In genomic region chr2L:1737057-1737581, dm6 we compare ENCODE assay signal across 1 fruit fly cellular context.
A peak's percentile ranks its signal among the peaks of the same experiment; 100 is the strongest.
TF ChIP-seq lines count a peak whose summit lies in the region.

No protein-coding gene starts in this region.

TF ChIP-seq in whole organism, embryonic, 481 proteins besides CTCF, POLR2A, EP300 and RAD21 (continued from another document and continues in another):
- peak; percentile 87 for TF ChIP-seq CG18599 (GFP tag; optimal IDR thresholded peaks at IDR 0.05; lab: Kevin White, UChicago)
- peak; percentile 83 for TF ChIP-seq CG10654 (GFP tag; optimal IDR thresholded peaks at IDR 0.05; lab: Kevin White, UChicago)
- TF ChIP-seq lilli (GFP tag; optimal IDR thresholded peaks at IDR 0.05; lab: Kevin White, UChicago) = peak; percentile 92
- TF ChIP-seq CG12659 (GFP tag; optimal IDR thresholded peaks at IDR 0.05; lab: Kevin White, UChicago) = peak; percentile 84
- peak; percentile 73 for TF ChIP-seq psq (GFP tag; optimal IDR thresholded peaks at IDR 0.05; lab: Kevin White, UChicago)
- peak; percentile 49; the same call in 1 of the 2 replicates for TF ChIP-seq gt (GFP tag; IDR thresholded peaks at IDR 0.05; lab: Robert Waterston, UW)
- TF ChIP-seq ham (GFP tag; IDR thresholded peaks at IDR 0.05; lab: Robert Waterston, UW) = 0 out of 2 replicates have a peak, but pooled peaks have one; percentile 51
- TF ChIP-seq CG16813 (GFP tag; IDR thresholded peaks at IDR 0.05; lab: Robert Waterston, UW; ENCODE audit: partially characterized antibody) = no peak
- peak; percentile 19 for TF ChIP-seq CG34376 (GFP tag; optimal IDR thresholded peaks at IDR 0.05; lab: Kevin White, UChicago)
- TF ChIP-seq da (GFP tag; optimal IDR thresholded peaks at IDR 0.05; lab: Kevin White, UChicago) = peak; percentile 75
- TF ChIP-seq CG12071 (GFP tag; optimal IDR thresholded peaks at IDR 0.05; lab: Kevin White, UChicago) = peak; percentile 65
- peak; percentile 89 for TF ChIP-seq CG31441 (GFP tag; IDR thresholded peaks at IDR 0.05; lab: Robert Waterston, UW)
- peak; percentile 52 for TF ChIP-seq CG17802 (tag; optimal IDR thresholded peaks at IDR 0.05; lab: Kevin White, UChicago)
- peak; percentile 75 for TF ChIP-seq eyg (GFP tag; optimal IDR thresholded peaks at IDR 0.05; lab: Kevin White, UChicago)
- peak; percentile 78 for TF ChIP-seq CG7839 (tag; optimal IDR thresholded peaks at IDR 0.05; lab: Kevin White, UChicago)
- TF ChIP-seq dmrt99B (tag; optimal IDR thresholded peaks at IDR 0.05; lab: Kevin White, UChicago) = peak; percentile 94
- no peak for TF ChIP-seq pfk (GFP tag; optimal IDR thresholded peaks at IDR 0.05; lab: Kevin White, UChicago)
- TF ChIP-seq CG12299 (tag; optimal IDR thresholded peaks at IDR 0.05; lab: Kevin White, UChicago) = peak; percentile 31
- TF ChIP-seq gem (tag; optimal IDR thresholded peaks at IDR 0.05; lab: Kevin White, UChicago) = peak; percentile 94
- TF ChIP-seq Asciz (GFP tag; optimal IDR thresholded peaks at IDR 0.05; lab: Kevin White, UChicago) = peak; percentile 80
- peak; percentile 81 for TF ChIP-seq grau (tag; optimal IDR thresholded peaks at IDR 0.05; lab: Kevin White, UChicago)
- TF ChIP-seq Bteb2 (GFP tag; optimal IDR thresholded peaks at IDR 0.05; lab: Kevin White, UChicago) = peak; percentile 87
- TF ChIP-seq CG2202 (tag; optimal IDR thresholded peaks at IDR 0.05; lab: Kevin White, UChicago) = peak; percentile 69
- TF ChIP-seq Aef1 (GFP tag; IDR thresholded peaks at IDR 0.05; lab: Robert Waterston, UW) = peak; percentile 84
- peak; percentile 68 for TF ChIP-seq gro (GFP tag; optimal IDR thresholded peaks at IDR 0.05; lab: Kevin White, UChicago)
- peak; percentile 78 for TF ChIP-seq CG3407 (GFP tag; optimal IDR thresholded peaks at IDR 0.05; lab: Kevin White, UChicago)
- no peak for TF ChIP-seq pita (GFP tag; optimal IDR thresholded peaks at IDR 0.05; lab: Kevin White, UChicago)
- TF ChIP-seq Blimp-1 (GFP tag; optimal IDR thresholded peaks at IDR 0.05; lab: Kevin White, UChicago) = peak; percentile 85
- TF ChIP-seq Fer2 (tag; optimal IDR thresholded peaks at IDR 0.05; lab: Kevin White, UChicago) = peak; percentile 2
- TF ChIP-seq ems (GFP tag; optimal IDR thresholded peaks at IDR 0.05; lab: Kevin White, UChicago) = peak; percentile 82
- peak; percentile 62 for TF ChIP-seq bbx (GFP tag; IDR thresholded peaks at IDR 0.05; lab: Robert Waterston, UW; ENCODE audit: partially characterized antibody)
- TF ChIP-seq CG3838 (GFP tag; optimal IDR thresholded peaks at IDR 0.05; lab: Kevin White, UChicago) = peak; percentile 78
- no peak for TF ChIP-seq sqz (GFP tag; optimal IDR thresholded peaks at IDR 0.05; lab: Kevin White, UChicago)
- peak; percentile 89 for TF ChIP-seq Ssrp (tag; optimal IDR thresholded peaks at IDR 0.05; lab: Kevin White, UChicago)
- TF ChIP-seq lmd (GFP tag; IDR thresholded peaks at IDR 0.05; lab: Robert Waterston, UW) = peak; percentile 92
- peak; percentile 91 for TF ChIP-seq sisA (GFP tag; IDR thresholded peaks at IDR 0.05; lab: Robert Waterston, UW)
- no peak for TF ChIP-seq br (optimal IDR thresholded peaks at IDR 0.05; lab: Kevin White, UChicago)
- 0 out of 2 replicates have a peak, but pooled peaks have one; percentile 32 for TF ChIP-seq CG16779 (GFP tag; IDR thresholded peaks at IDR 0.05; lab: Robert Waterston, UW)
- no peak for TF ChIP-seq Sry-β (GFP tag; optimal IDR thresholded peaks at IDR 0.05; lab: Kevin White, UChicago)
- no peak for TF ChIP-seq Dll (GFP tag; IDR thresholded peaks at IDR 0.05; lab: Robert Waterston, UW; ENCODE audit: partially characterized antibody)
- TF ChIP-seq ci (GFP tag; IDR thresholded peaks at IDR 0.05; lab: Robert Waterston, UW) = peak; percentile 90
- TF ChIP-seq Sox102F (GFP tag; optimal IDR thresholded peaks at IDR 0.05; lab: Kevin White, UChicago) = peak; percentile 96
- TF ChIP-seq tin (GFP tag; optimal IDR thresholded peaks at IDR 0.05; lab: Kevin White, UChicago) = peak; percentile 88
- peak; percentile 80 for TF ChIP-seq CG14050 (GFP tag; IDR thresholded peaks at IDR 0.05; lab: Robert Waterston, UW)
- TF ChIP-seq CG12236 (GFP tag; optimal IDR thresholded peaks at IDR 0.05; lab: Kevin White, UChicago) = peak; percentile 86
- peak; percentile 84 for TF ChIP-seq Atf6 (GFP tag; IDR thresholded peaks at IDR 0.05; lab: Robert Waterston, UW)
- peak; percentile 87 for TF ChIP-seq Atf-2 (GFP tag; optimal IDR thresholded peaks at IDR 0.05; lab: Kevin White, UChicago)
- peak; percentile 78 for TF ChIP-seq dan (GFP tag; IDR thresholded peaks at IDR 0.05; lab: Robert Waterston, UW)
- peak; percentile 6 for TF ChIP-seq MESR4 (GFP tag; optimal IDR thresholded peaks at IDR 0.05; lab: Kevin White, UChicago)
- TF ChIP-seq CG17359 (tag; optimal IDR thresholded peaks at IDR 0.05; lab: Kevin White, UChicago) = peak; percentile 93
- TF ChIP-seq CG6854 (GFP tag; optimal IDR thresholded peaks at IDR 0.05; lab: Kevin White, UChicago) = peak; percentile 58
- peak; percentile 35; the same call in 1 of the 2 replicates for TF ChIP-seq Adf1 (GFP tag; IDR thresholded peaks at IDR 0.05; lab: Robert Waterston, UW)
- peak; percentile 89 for TF ChIP-seq CG8089 (GFP tag; optimal IDR thresholded peaks at IDR 0.05; lab: Kevin White, UChicago)
- peak; percentile 88 for TF ChIP-seq CG2678 (tag; optimal IDR thresholded peaks at IDR 0.05; lab: Kevin White, UChicago)
- peak; percentile 64 for TF ChIP-seq CG5180 (GFP tag; optimal IDR thresholded peaks at IDR 0.05; lab: Kevin White, UChicago)
- peak; percentile 79 for TF ChIP-seq CG9932 (GFP tag; IDR thresholded peaks at IDR 0.05; lab: Robert Waterston, UW)
- TF ChIP-seq CG15601 (tag; optimal IDR thresholded peaks at IDR 0.05; lab: Kevin White, UChicago) = peak; percentile 69
- peak; percentile 88 for TF ChIP-seq seq (GFP tag; IDR thresholded peaks at IDR 0.05; lab: Robert Waterston, UW)
- peak; percentile 77 for TF ChIP-seq CG14710 (tag; optimal IDR thresholded peaks at IDR 0.05; lab: Kevin White, UChicago)
- peak; percentile 85 for TF ChIP-seq sob (GFP tag; IDR thresholded peaks at IDR 0.05; lab: Robert Waterston, UW)
- TF ChIP-seq Eip74EF (GFP tag; optimal IDR thresholded peaks at IDR 0.05; lab: Kevin White, UChicago) = peak in 1 of 2 experiments; percentile 84
- TF ChIP-seq CG3847 (GFP tag; IDR thresholded peaks at IDR 0.05; lab: Robert Waterston, UW) = peak; percentile 81
- TF ChIP-seq CG5953 (GFP tag; IDR thresholded peaks at IDR 0.05; lab: Robert Waterston, UW) = peak; percentile 71; the same call in 1 of the 2 replicates
- TF ChIP-seq Mes4 (GFP tag; optimal IDR thresholded peaks at IDR 0.05; lab: Kevin White, UChicago) = peak; percentile 73
- TF ChIP-seq CG18619 (GFP tag; optimal IDR thresholded peaks at IDR 0.05; lab: Kevin White, UChicago) = peak; percentile 89
- TF ChIP-seq NfI (GFP tag; optimal IDR thresholded peaks at IDR 0.05; lab: Kevin White, UChicago) = peak; percentile 77
- peak; percentile 98 for TF ChIP-seq Med (GFP tag; lab: Kevin White, UChicago)
- TF ChIP-seq ssp (GFP tag; IDR thresholded peaks at IDR 0.05; lab: Robert Waterston, UW) = peak; percentile 79
- peak; percentile 64; the same call in 1 of the 2 replicates for TF ChIP-seq Ravus (GFP tag; IDR thresholded peaks at IDR 0.05; lab: Robert Waterston, UW)
- peak; percentile 87 for TF ChIP-seq CHES-1-like (GFP tag; optimal IDR thresholded peaks at IDR 0.05; lab: Kevin White, UChicago)
- no peak for TF ChIP-seq cg (GFP tag; optimal IDR thresholded peaks at IDR 0.05; lab: Kevin White, UChicago)
- TF ChIP-seq CG8388 (GFP tag; optimal IDR thresholded peaks at IDR 0.05; lab: Kevin White, UChicago) = peak; percentile 85
- peak; percentile 90 for TF ChIP-seq vvl (GFP tag; IDR thresholded peaks at IDR 0.05; lab: Robert Waterston, UW)
- TF ChIP-seq YL-1 (GFP tag; optimal IDR thresholded peaks at IDR 0.05; lab: Kevin White, UChicago) = no peak
- peak; percentile 88 for TF ChIP-seq CG9727 (GFP tag; optimal IDR thresholded peaks at IDR 0.05; lab: Kevin White, UChicago)
- peak; percentile 12 for TF ChIP-seq nom (GFP tag; optimal IDR thresholded peaks at IDR 0.05; lab: Kevin White, UChicago)
- TF ChIP-seq org-1 (GFP tag; optimal IDR thresholded peaks at IDR 0.05; lab: Kevin White, UChicago) = peak; percentile 93
- no peak; the same call in 1 of the 2 replicates for TF ChIP-seq chm (GFP tag; IDR thresholded peaks at IDR 0.05; lab: Robert Waterston, UW)
- TF ChIP-seq lov (optimal IDR thresholded peaks at IDR 0.05; lab: Kevin White, UChicago) = no peak
- peak; percentile 78; the same call in 2 of the 3 replicates for TF ChIP-seq lov (GFP tag; IDR thresholded peaks at IDR 0.05; lab: Robert Waterston, UW)
- peak; percentile 54 for TF ChIP-seq schlank (tag; optimal IDR thresholded peaks at IDR 0.05; lab: Kevin White, UChicago)
- peak; percentile 68; the same call in 1 of the 2 replicates for TF ChIP-seq CG8765 (GFP tag; IDR thresholded peaks at IDR 0.05; lab: Robert Waterston, UW)
- TF ChIP-seq bowl (GFP tag; IDR thresholded peaks at IDR 0.05; lab: Robert Waterston, UW) = no peak
- TF ChIP-seq CG13296 (GFP tag; optimal IDR thresholded peaks at IDR 0.05; lab: Kevin White, UChicago) = peak; percentile 36
- TF ChIP-seq Deaf1 (tag; optimal IDR thresholded peaks at IDR 0.05; lab: Kevin White, UChicago) = peak; percentile 64
- TF ChIP-seq sens-2 (GFP tag; IDR thresholded peaks at IDR 0.05; lab: Robert Waterston, UW) = no peak; the same call in 1 of the 2 replicates
- 0 out of 2 replicates have a peak, but pooled peaks have one; percentile 29 for TF ChIP-seq CG1024 (GFP tag; IDR thresholded peaks at IDR 0.05; lab: Robert Waterston, UW)
- TF ChIP-seq ato (GFP tag; IDR thresholded peaks at IDR 0.05; lab: Robert Waterston, UW; ENCODE audit: partially characterized antibody) = no peak
- peak; percentile 47; the same call in 1 of the 2 replicates for TF ChIP-seq Lim3 (GFP tag; IDR thresholded peaks at IDR 0.05; lab: Robert Waterston, UW)
- peak; percentile 83; the same call in 1 of the 2 replicates for TF ChIP-seq CG32767 (GFP tag; IDR thresholded peaks at IDR 0.05; lab: Robert Waterston, UW)
- peak; percentile 76; the same call in 1 of the 2 replicates for TF ChIP-seq al (GFP tag; IDR thresholded peaks at IDR 0.05; lab: Robert Waterston, UW)
- TF ChIP-seq luna (GFP tag; optimal IDR thresholded peaks at IDR 0.05; lab: Kevin White, UChicago) = peak; percentile 47
- TF ChIP-seq CG11085 (GFP tag; IDR thresholded peaks at IDR 0.05; lab: Robert Waterston, UW) = peak; percentile 48; the same call in 1 of the 2 replicates
- peak; percentile 92 for TF ChIP-seq wor (GFP tag; IDR thresholded peaks at IDR 0.05; lab: Robert Waterston, UW)
- TF ChIP-seq exex (tag; optimal IDR thresholded peaks at IDR 0.05; lab: Kevin White, UChicago) = peak; percentile 21
- TF ChIP-seq CG15479 (GFP tag; optimal IDR thresholded peaks at IDR 0.05; lab: Kevin White, UChicago) = peak; percentile 8
- no peak for TF ChIP-seq Kr (GFP tag; optimal IDR thresholded peaks at IDR 0.05; lab: Kevin White, UChicago)
- TF ChIP-seq mld (GFP tag; IDR thresholded peaks at IDR 0.05; lab: Robert Waterston, UW; ENCODE audit: partially characterized antibody) = no peak
- TF ChIP-seq twi (tag; optimal IDR thresholded peaks at IDR 0.05; lab: Kevin White, UChicago) = peak; percentile 61
- TF ChIP-seq sna (GFP tag; IDR thresholded peaks at IDR 0.05; lab: Robert Waterston, UW; ENCODE audit: partially characterized antibody) = 0 out of 2 replicates have a peak, but pooled peaks have one; percentile 14
- TF ChIP-seq CG7556 (GFP tag; optimal IDR thresholded peaks at IDR 0.05; lab: Kevin White, UChicago) = peak; percentile 89
- TF ChIP-seq run (tag; optimal IDR thresholded peaks at IDR 0.05; lab: Kevin White, UChicago) = peak; percentile 71
- peak; percentile 89 for TF ChIP-seq CG4820 (GFP tag; optimal IDR thresholded peaks at IDR 0.05; lab: Kevin White, UChicago)
- TF ChIP-seq emc (GFP tag; optimal IDR thresholded peaks at IDR 0.05; lab: Kevin White, UChicago) = peak; percentile 27
- peak; percentile 70 for TF ChIP-seq caup (GFP tag; optimal IDR thresholded peaks at IDR 0.05; lab: Kevin White, UChicago; ENCODE audit: severe bottlenecking)
- peak; percentile 91 for TF ChIP-seq CG12391 (tag; optimal IDR thresholded peaks at IDR 0.05; lab: Kevin White, UChicago)
- TF ChIP-seq CG8290 (GFP tag; optimal IDR thresholded peaks at IDR 0.05; lab: Kevin White, UChicago) = peak; percentile 60
- TF ChIP-seq CG8290 (tag; optimal IDR thresholded peaks at IDR 0.05; lab: Kevin White, UChicago) = peak in 1 of 2 experiments; percentile 44
- peak; percentile 82 for TF ChIP-seq Gsc (GFP tag; IDR thresholded peaks at IDR 0.05; lab: Robert Waterston, UW)
- peak; percentile 79 for TF ChIP-seq CG18476 (GFP tag; optimal IDR thresholded peaks at IDR 0.05; lab: Kevin White, UChicago)
- TF ChIP-seq CG13624 (GFP tag; optimal IDR thresholded peaks at IDR 0.05; lab: Kevin White, UChicago) = peak; percentile 87
- peak; percentile 94 for TF ChIP-seq CG2120 (GFP tag; optimal IDR thresholded peaks at IDR 0.05; lab: Kevin White, UChicago)
- TF ChIP-seq jumu (GFP tag; optimal IDR thresholded peaks at IDR 0.05; lab: Kevin White, UChicago) = peak; percentile 90
- TF ChIP-seq nerfin-2 (GFP tag; IDR thresholded peaks at IDR 0.05; lab: Robert Waterston, UW; ENCODE audit: partially characterized antibody) = no peak
- no peak for TF ChIP-seq D (optimal IDR thresholded peaks at IDR 0.05; lab: Kevin White, UChicago)
- peak; percentile 88 for TF ChIP-seq D (GFP tag; optimal IDR thresholded peaks at IDR 0.05; lab: Kevin White, UChicago)
- TF ChIP-seq hth (optimal IDR thresholded peaks at IDR 0.05; lab: Kevin White, UChicago) = no peak
- peak; percentile 85 for TF ChIP-seq Max (GFP tag; optimal IDR thresholded peaks at IDR 0.05; lab: Kevin White, UChicago)
- peak; percentile 92 for TF ChIP-seq ATbp (GFP tag; optimal IDR thresholded peaks at IDR 0.05; lab: Kevin White, UChicago)
- no peak; the same call in 1 of the 2 replicates for TF ChIP-seq CG4360 (GFP tag; IDR thresholded peaks at IDR 0.05; lab: Robert Waterston, UW)
- peak; percentile 86 for TF ChIP-seq Mad (GFP tag; optimal IDR thresholded peaks at IDR 0.05; lab: Kevin White, UChicago)
- TF ChIP-seq Dek (tag; optimal IDR thresholded peaks at IDR 0.05; lab: Kevin White, UChicago) = peak; percentile 73
- peak; percentile 27 for TF ChIP-seq CG10543 (GFP tag; optimal IDR thresholded peaks at IDR 0.05; lab: Kevin White, UChicago)
- peak; percentile 87 for TF ChIP-seq bcd (GFP tag; optimal IDR thresholded peaks at IDR 0.05; lab: Kevin White, UChicago)
- TF ChIP-seq pum (GFP tag; optimal IDR thresholded peaks at IDR 0.05; lab: Kevin White, UChicago) = peak; percentile 89
- peak; percentile 87 for TF ChIP-seq CG6272 (GFP tag; IDR thresholded peaks at IDR 0.05; lab: Robert Waterston, UW)
- TF ChIP-seq MBD-R2 (GFP tag; IDR thresholded peaks at IDR 0.05; lab: Robert Waterston, UW) = peak; percentile 43; the same call in 1 of the 2 replicates
- TF ChIP-seq ash1 (GFP tag; optimal IDR thresholded peaks at IDR 0.05; lab: Kevin White, UChicago) = no peak
